Worm (Caenorhabditis elegans) whole organism, L3 larva: Measurements from ENCODE around the gene F56B3.6.

Source experiments
- R02D3.7 ChIP-seq: fragments of 150-350 bp; optimal IDR thresholded peaks from 2 replicates; lab custom pipeline; 2014; ENCODE audit warnings: missing biosample characterization, missing genetic modification characterization
- ZK546.5 ChIP-seq: sonication (generic microtip); optimal IDR thresholded peaks from 2 replicates; lab custom pipeline; 2017; ENCODE audit warnings: missing biosample characterization, missing genetic modification characterization
- ama-1 ChIP-seq: fragments of 150-350 bp; optimal IDR thresholded peaks from 2 replicates; lab custom pipeline; 2018
- ceh-9 ChIP-seq: sonication (generic microtip); optimal IDR thresholded peaks from 2 replicates; lab custom pipeline; 2018; ENCODE audit warnings: missing biosample characterization, missing genetic modification characterization
- daf-12 ChIP-seq: fragments of 150-350 bp; optimal IDR thresholded peaks from 2 replicates; lab custom pipeline; 2014; ENCODE audit warnings: missing biosample characterization, missing genetic modification reagents, missing genetic modification characterization
- egl-27 ChIP-seq: sonication (generic microtip); optimal IDR thresholded peaks from 4 replicates; lab custom pipeline; 2017; ENCODE audit warnings: missing biosample characterization, missing genetic modification reagents, missing genetic modification characterization
- egl-5 ChIP-seq: fragments of 150-350 bp; optimal IDR thresholded peaks from 2 replicates; lab custom pipeline; 2017; ENCODE audit warnings: missing biosample characterization, missing genetic modification reagents, missing genetic modification characterization, inconsistent platforms
- elt-3 ChIP-seq, 3 experiments: fragments of 150-350 bp in 1 of 3; sonication (generic microtip) in 2 of 3; optimal IDR thresholded peaks; 2 replicates in 2 of 3; 4 replicates in 1 of 3; lab custom pipeline; 2014 to 2017; ENCODE audit warnings: missing biosample characterization in 3 of 3, missing genetic modification characterization in 3 of 3
- eor-1 ChIP-seq, 2 experiments: fragments of 150-350 bp; optimal IDR thresholded peaks; 2 replicates each; lab custom pipeline; 2014 to 2018; ENCODE audit warnings: missing biosample characterization in 2 of 2, missing genetic modification characterization in 2 of 2
- fkh-2 ChIP-seq: fragments of 150-350 bp; optimal IDR thresholded peaks from 2 replicates; lab custom pipeline; 2014; ENCODE audit warnings: missing biosample characterization, missing genetic modification reagents, missing genetic modification characterization
- fos-1 ChIP-seq: fragments of 150-350 bp; optimal IDR thresholded peaks from 2 replicates; lab custom pipeline; 2014; ENCODE audit warnings: missing biosample characterization, missing genetic modification characterization
- hmg-11 ChIP-seq: sonication (generic microtip); optimal IDR thresholded peaks from 2 replicates; lab custom pipeline; 2016; ENCODE audit warnings: missing genetic modification characterization, missing compliant biosample characterization
- jun-1 ChIP-seq: fragments of 150-350 bp; optimal IDR thresholded peaks from 2 replicates; lab custom pipeline; 2014; ENCODE audit warnings: missing biosample characterization, missing genetic modification reagents, missing genetic modification characterization
- lin-15B ChIP-seq: fragments of 150-350 bp; optimal IDR thresholded peaks from 2 replicates; lab custom pipeline; 2014; ENCODE audit warnings: missing biosample characterization, missing genetic modification characterization
- lin-39 ChIP-seq: fragments of 150-350 bp; optimal IDR thresholded peaks from 2 replicates; lab custom pipeline; 2018; ENCODE audit warnings: missing biosample characterization, missing genetic modification reagents, missing genetic modification characterization
- lsy-12 ChIP-seq: sonication (generic microtip); optimal IDR thresholded peaks from 2 replicates; lab custom pipeline; 2016; ENCODE audit warnings: mild to moderate bottlenecking, missing genetic modification characterization, missing compliant biosample characterization
- mml-1 ChIP-seq: fragments of 150-350 bp; sonication (generic microtip); optimal IDR thresholded peaks from 3 replicates; lab custom pipeline; 2014; ENCODE audit warnings: missing biosample characterization, missing genetic modification characterization
- nfya-1 ChIP-seq: sonication (generic microtip); optimal IDR thresholded peaks from 2 replicates; lab custom pipeline; 2017; ENCODE audit warnings: missing genetic modification characterization, mild to moderate bottlenecking, missing compliant biosample characterization, antibody characterized with exemption, moderate library complexity; ENCODE audit not compliant: insufficient read depth
- nhr-12 ChIP-seq: fragments of 150-350 bp; optimal IDR thresholded peaks from 2 replicates; lab custom pipeline; 2014; ENCODE audit warnings: missing biosample characterization, missing genetic modification characterization
- nhr-23 ChIP-seq: fragments of 150-350 bp; optimal IDR thresholded peaks from 2 replicates; lab custom pipeline; 2014; ENCODE audit warnings: missing biosample characterization, missing genetic modification reagents, missing genetic modification characterization
- nhr-25 ChIP-seq: sonication (generic microtip); optimal IDR thresholded peaks from 2 replicates; lab custom pipeline; 2017; ENCODE audit warnings: missing biosample characterization, missing genetic modification characterization
- nhr-43 ChIP-seq: sonication (generic microtip); optimal IDR thresholded peaks from 2 replicates; lab custom pipeline; 2016; ENCODE audit warnings: mild to moderate bottlenecking, missing genetic modification characterization, missing compliant biosample characterization; ENCODE audit not compliant: poor library complexity, severe bottlenecking
- nhr-67 ChIP-seq: fragments of 150-350 bp; optimal IDR thresholded peaks from 2 replicates; lab custom pipeline; 2014; ENCODE audit warnings: missing biosample characterization, missing genetic modification characterization
- nhr-76 ChIP-seq: fragments of 150-350 bp; sonication (generic microtip); optimal IDR thresholded peaks from 5 replicates; lab custom pipeline; 2014; ENCODE audit warnings: missing biosample characterization, missing genetic modification characterization
- nhr-77 ChIP-seq: fragments of 150-350 bp; optimal IDR thresholded peaks from 2 replicates; lab custom pipeline; 2014; ENCODE audit warnings: missing biosample characterization, missing genetic modification characterization
- pha-4 ChIP-seq: fragments of 150-350 bp; optimal IDR thresholded peaks from 2 replicates; lab custom pipeline; 2014; ENCODE audit warnings: missing biosample characterization, missing genetic modification reagents, missing genetic modification characterization
- pqm-1 ChIP-seq: fragments of 150-350 bp; optimal IDR thresholded peaks from 2 replicates; lab custom pipeline; 2017; ENCODE audit warnings: missing biosample characterization, missing genetic modification characterization, inconsistent platforms
- sea-2 ChIP-seq: fragments of 150-350 bp; sonication (generic microtip); optimal IDR thresholded peaks from 4 replicates; lab custom pipeline; 2014; ENCODE audit warnings: missing biosample characterization, missing genetic modification reagents, missing genetic modification characterization
- skn-1 ChIP-seq: fragments of 150-350 bp; optimal IDR thresholded peaks from 2 replicates; lab custom pipeline; 2014; ENCODE audit warnings: missing biosample characterization, missing genetic modification characterization
- snpc-4 ChIP-seq: fragments of 150-350 bp; optimal IDR thresholded peaks from 2 replicates; lab custom pipeline; 2014; ENCODE audit warnings: missing biosample characterization, missing genetic modification characterization
- tbx-2 ChIP-seq: sonication (generic microtip); optimal IDR thresholded peaks from 2 replicates; lab custom pipeline; 2016; ENCODE audit warnings: mild to moderate bottlenecking, missing genetic modification characterization, missing compliant biosample characterization
- unc-39 ChIP-seq: sonication (generic microtip); optimal IDR thresholded peaks from 4 replicates; lab custom pipeline; 2017; ENCODE audit warnings: missing biosample characterization, missing genetic modification characterization
- zag-1 ChIP-seq: fragments of 150-350 bp; optimal IDR thresholded peaks from 2 replicates; lab custom pipeline; 2014; ENCODE audit warnings: missing biosample characterization, missing genetic modification characterization
- ztf-11 ChIP-seq: fragments of 150-350 bp; optimal IDR thresholded peaks from 2 replicates; lab custom pipeline; 2014; ENCODE audit warnings: missing biosample characterization, missing genetic modification characterization
- ztf-4 ChIP-seq: fragments of 150-350 bp; optimal IDR thresholded peaks from 2 replicates; lab custom pipeline; 2014; ENCODE audit warnings: missing biosample characterization, missing genetic modification characterization

The F56B3.6 gene

DNA sequence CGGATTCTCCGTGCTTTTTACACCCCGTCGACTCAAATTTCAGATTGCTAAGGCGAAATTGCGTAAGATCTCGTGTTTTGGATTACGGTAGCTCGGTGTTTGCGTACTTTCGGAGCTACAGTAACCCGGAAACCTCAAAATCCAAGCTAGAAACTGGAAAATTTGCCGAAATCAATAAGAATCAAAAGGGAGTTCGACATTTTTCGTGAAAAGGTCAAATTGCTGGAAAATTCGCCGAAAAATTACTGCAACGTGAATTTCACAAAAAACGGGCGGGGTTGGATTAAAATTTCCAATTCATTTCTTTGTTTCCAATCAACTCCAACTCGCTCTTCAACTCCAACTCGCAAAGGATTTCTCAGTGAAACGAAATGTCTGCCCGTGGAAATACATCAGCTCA is at the start of gene F56B3.6:
F56B3.6 (plus strand) TSS at position 301 of the 400 bp plus-strand sequence.
- no peak for TF ChIP-seq egl-5
- no peak for TF ChIP-seq unc-39
- TF ChIP-seq lin-39: no peak
- no peak for TF ChIP-seq skn-1 (tag; lab: Kevin White, UChicago)
- TF ChIP-seq nhr-25 (tag; lab: Kevin White, UChicago): no peak
- no peak for TF ChIP-seq ZK546.5 (tag; lab: Kevin White, UChicago)
- no peak for TF ChIP-seq eor-1 (tag; optimal IDR thresholded peaks at IDR 0.05; lab: Kevin White, UChicago)
- TF ChIP-seq ztf-4 (tag; lab: Kevin White, UChicago): no peak
- TF ChIP-seq snpc-4 (tag; lab: Kevin White, UChicago): no peak
- no peak for TF ChIP-seq pqm-1 (tag; lab: Kevin White, UChicago)
- TF ChIP-seq ceh-9 (tag; lab: Kevin White, UChicago): no peak
- no peak for TF ChIP-seq nhr-77 (tag; lab: Kevin White, UChicago)
- no peak for TF ChIP-seq nhr-43 (tag; lab: Kevin White, UChicago)

ce11 chrIV:740674-741073 is 47.2 kb upstream of the F56B3.6 start:
- TF ChIP-seq lin-39: peak; percentile 2
- TF ChIP-seq jun-1: no peak
- TF ChIP-seq ztf-4 (tag; lab: Kevin White, UChicago): no peak
- peak; percentile 17 for TF ChIP-seq nfya-1
- no peak for TF ChIP-seq pha-4 (tag; lab: Kevin White, UChicago)
- peak; percentile 87 for TF ChIP-seq egl-5

DNA sequence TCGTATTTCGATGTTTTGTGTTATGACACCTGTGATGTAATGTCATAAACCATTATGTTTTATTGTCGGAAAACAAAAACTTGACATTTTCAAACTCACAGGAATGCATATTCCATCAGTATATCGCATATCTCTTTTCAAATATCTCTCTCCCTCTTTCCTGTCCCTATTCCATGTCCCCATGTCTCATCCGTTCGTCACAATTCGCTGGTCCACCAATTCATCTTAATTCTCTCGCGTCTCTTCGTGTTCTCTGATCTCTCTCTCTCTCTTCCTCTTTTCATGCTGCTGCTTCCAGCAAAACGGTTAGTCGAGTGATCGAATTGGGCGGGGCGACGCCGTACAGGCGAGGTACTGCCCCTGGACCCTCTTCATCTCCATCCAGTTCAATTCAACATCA is 46.0 kb upstream of the F56B3.6 start:
- TF ChIP-seq nhr-25 (tag; lab: Kevin White, UChicago) (no peak), ztf-11 (no peak), pqm-1 (tag; lab: Kevin White, UChicago) (no peak), lin-39 (no peak), mml-1 (no peak), tbx-2 (tag; lab: Kevin White, UChicago) (no peak), nhr-67 (no peak), ceh-9 (tag; lab: Kevin White, UChicago) (no peak), eor-1 (tag; optimal IDR thresholded peaks at IDR 0.05; lab: Kevin White, UChicago) (no peak), R02D3.7 (tag; lab: Kevin White, UChicago) (no peak), skn-1 (tag; lab: Kevin White, UChicago) (no peak), nhr-23 (tag; lab: Kevin White, UChicago) (no peak), fos-1 (no peak), lin-15B (tag; lab: Kevin White, UChicago) (no peak), nhr-12 (tag; lab: Kevin White, UChicago) (no peak), nhr-77 (tag; lab: Kevin White, UChicago) (no peak), sea-2 (no peak), ZK546.5 (tag; lab: Kevin White, UChicago) (no peak), nhr-43 (tag; lab: Kevin White, UChicago) (no peak), nfya-1 (no peak)

DNA sequence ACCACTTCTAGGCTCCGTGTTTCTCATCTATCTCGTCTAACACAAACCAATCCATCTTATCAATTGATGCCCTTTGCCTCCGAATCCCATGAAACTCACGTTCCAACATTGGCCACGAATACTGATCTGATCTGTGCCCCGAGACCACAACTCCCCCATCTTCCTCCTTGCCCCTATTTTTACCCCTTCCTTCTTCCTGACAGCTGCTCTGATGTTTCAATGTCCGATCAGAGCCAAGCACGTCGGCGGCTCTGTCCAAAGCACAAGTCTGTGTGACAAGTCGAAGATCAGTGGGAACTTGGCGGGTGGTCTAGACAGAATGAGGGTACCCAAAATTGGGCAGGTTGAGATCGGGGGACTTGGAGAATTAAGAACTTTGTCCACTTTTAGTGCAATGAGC is 41.5 kb upstream of the F56B3.6 start:
- TF ChIP-seq nhr-76 (tag; lab: Kevin White, UChicago) (no peak), nfya-1 (no peak), fkh-2 (tag; lab: Kevin White, UChicago) (no peak), jun-1 (no peak), ama-1 (lab: Kevin White, UChicago) (no peak), ZK546.5 (tag; lab: Kevin White, UChicago) (no peak), lin-39 (no peak), eor-1 (tag; optimal IDR thresholded peaks at IDR 0.05; lab: Kevin White, UChicago) (no peak), daf-12 (tag; lab: Kevin White, UChicago) (no peak), nhr-67 (no peak)

- TF ChIP-seq elt-3 (tag; optimal IDR thresholded peaks at IDR 0.05; lab: Kevin White, UChicago) (no peak), lsy-12 (tag; lab: Kevin White, UChicago) (no peak), nhr-23 (tag; lab: Kevin White, UChicago) (no peak), pha-4 (tag; lab: Kevin White, UChicago) (no peak), snpc-4 (tag; lab: Kevin White, UChicago) (no peak), hmg-11 (no peak), skn-1 (tag; lab: Kevin White, UChicago) (no peak), zag-1 (tag; lab: Kevin White, UChicago) (no peak), egl-27 (tag; lab: Kevin White, UChicago) (no peak)
Measured at ce11 chrIV:749557-749956, 38.3 kb upstream of the F56B3.6 start.
